Fruit fly (Drosophila melanogaster): ENCODE measurements around the gene eIF2Bbeta.

eIF2Bbeta gene

DNA sequence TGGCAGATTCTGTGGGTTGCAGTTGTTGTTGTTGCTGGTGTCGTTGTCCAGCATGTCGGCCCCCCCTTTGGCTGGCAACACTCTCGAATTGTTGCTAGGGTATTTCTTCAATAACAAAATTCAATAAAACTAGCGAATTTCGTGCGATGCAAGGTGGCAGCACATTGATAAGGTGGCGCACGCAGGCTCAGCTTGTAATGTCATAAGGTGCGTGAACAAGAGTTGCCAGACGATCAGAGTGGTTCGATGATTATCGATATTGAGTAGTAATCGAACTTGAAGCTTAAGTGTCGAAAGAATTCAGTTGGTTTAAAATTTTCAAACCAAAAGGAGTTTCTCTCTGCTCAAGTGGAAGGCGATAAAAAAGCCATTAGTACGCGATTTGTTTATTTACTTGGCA lies 15.8 kb downstream of the eIF2Bbeta start, which contains the start of gene CG2701 (continued):
- TF ChIP-seq repo (GFP tag; optimal IDR thresholded peaks at IDR 0.05) (no peak), crp (GFP tag; optimal IDR thresholded peaks at IDR 0.05) (peak in 1 of 2 experiments; percentile 18), ase (GFP tag; IDR thresholded peaks at IDR 0.05) (no peak), crc (GFP tag; optimal IDR thresholded peaks at IDR 0.05) (no peak), inv (GFP tag; IDR thresholded peaks at IDR 0.05; ENCODE audit: partially characterized antibody) (peak; percentile 58), trem (tag; optimal IDR thresholded peaks at IDR 0.05) (peak; percentile 56), dpn (GFP tag; optimal IDR thresholded peaks at IDR 0.05) (peak; percentile 20 to 25), CG6683 (GFP tag; optimal IDR thresholded peaks at IDR 0.05) (no peak), sqz (GFP tag; optimal IDR thresholded peaks at IDR 0.05) (no peak), Oaz (GFP tag; IDR thresholded peaks at IDR 0.05) (no peak), CG10366 (GFP tag; IDR thresholded peaks at IDR 0.05) (no peak), chinmo (GFP tag; IDR thresholded peaks at IDR 0.05; ENCODE audit: partially characterized antibody) (0 out of 4 replicates have a peak, but pooled peaks have one; percentile 67), CG10267 (tag; optimal IDR thresholded peaks at IDR 0.05) (peak; percentile 9), sim (GFP tag; IDR thresholded peaks at IDR 0.05) (no peak), CG4328 (GFP tag; optimal IDR thresholded peaks at IDR 0.05) (no peak), lola (GFP tag; optimal IDR thresholded peaks at IDR 0.05) (no peak), CG4424 (GFP tag; optimal IDR thresholded peaks at IDR 0.05) (no peak), CG9932 (GFP tag; IDR thresholded peaks at IDR 0.05) (peak; percentile 58; the same call in 1 of the 2 replicates), salm (tag; optimal IDR thresholded peaks at IDR 0.05) (no peak), TFAM (GFP tag; optimal IDR thresholded peaks at IDR 0.05) (no peak), CG6765 (GFP tag; optimal IDR thresholded peaks at IDR 0.05) (no peak), CG17612 (GFP tag; IDR thresholded peaks at IDR 0.05) (no peak), lov (optimal IDR thresholded peaks at IDR 0.05) (no peak), lov (GFP tag; IDR thresholded peaks at IDR 0.05) (no peak), amos (GFP tag; IDR thresholded peaks at IDR 0.05; ENCODE audit: partially characterized antibody) (peak; percentile 77), Ets65A (GFP tag) (peak; percentile 88), CG11085 (GFP tag; IDR thresholded peaks at IDR 0.05) (no peak), CG1602 (GFP tag; optimal IDR thresholded peaks at IDR 0.05) (no peak), Hsf (GFP tag; optimal IDR thresholded peaks at IDR 0.05) (peak; percentile 22), BtbVII (GFP tag; optimal IDR thresholded peaks at IDR 0.05) (no peak), CG8281 (tag; optimal IDR thresholded peaks at IDR 0.05) (no peak), Rx (GFP tag; IDR thresholded peaks at IDR 0.05) (no peak), crol (GFP tag; IDR thresholded peaks at IDR 0.05) (no peak), CG9876 (GFP tag; optimal IDR thresholded peaks at IDR 0.05) (no peak), E2f1 (GFP tag; IDR thresholded peaks at IDR 0.05) (no peak), Sin3A (optimal IDR thresholded peaks at IDR 0.05) (peak; percentile 30), sob (GFP tag; IDR thresholded peaks at IDR 0.05) (no peak), chm (GFP tag; IDR thresholded peaks at IDR 0.05) (no peak), CG7786 (GFP tag; optimal IDR thresholded peaks at IDR 0.05) (no peak), CG31365 (tag; optimal IDR thresholded peaks at IDR 0.05) (no peak), pb (GFP tag; optimal IDR thresholded peaks at IDR 0.05) (no peak), tx (GFP tag; optimal IDR thresholded peaks at IDR 0.05) (no peak), Lim3 (GFP tag; IDR thresholded peaks at IDR 0.05) (no peak), sima (GFP tag; optimal IDR thresholded peaks at IDR 0.05) (no peak), HLH54F (GFP tag; optimal IDR thresholded peaks at IDR 0.05) (peak; percentile 11), zfh2 (GFP tag; optimal IDR thresholded peaks at IDR 0.05) (peak; percentile 36), CG4730 (GFP tag; IDR thresholded peaks at IDR 0.05) (no peak), CG7372 (GFP tag; IDR thresholded peaks at IDR 0.05) (no peak), al (GFP tag; IDR thresholded peaks at IDR 0.05) (no peak), Atf3 (GFP tag; optimal IDR thresholded peaks at IDR 0.05) (no peak), sna (GFP tag; IDR thresholded peaks at IDR 0.05; ENCODE audit: partially characterized antibody) (peak; percentile 51; the same call in 1 of the 2 replicates), sr (GFP tag; IDR thresholded peaks at IDR 0.05) (no peak), CG15269 (tag; optimal IDR thresholded peaks at IDR 0.05) (no peak)
